Fruit fly (Drosophila melanogaster) whole organism: Measurements from ENCODE around the gene eIF4E7.

Experiments
- CG8478 ChIP-seq: fragments of >200 bp; optimal IDR thresholded peaks from 2 replicates; lab custom pipeline; 2018; ENCODE audit warnings: inconsistent platforms
- Dll ChIP-seq: fragments of >200 bp; optimal IDR thresholded peaks from 2 replicates; lab custom pipeline; 2017
- EcR ChIP-seq, 2 experiments: fragments of >200 bp; optimal IDR thresholded peaks; 2 replicates each; lab custom pipeline; 2017; ENCODE audit warnings: missing biosample characterization in 2 of 2, missing genetic modification characterization in 2 of 2, missing genetic modification reagents in 2 of 2
- pan ChIP-seq: fragments of >200 bp; optimal IDR thresholded peaks from 2 replicates; lab custom pipeline; 2017
- psq ChIP-seq: fragments of >200 bp; optimal IDR thresholded peaks from 2 replicates; lab custom pipeline; 2017
- usp ChIP-seq: fragments of >200 bp; optimal IDR thresholded peaks from 2 replicates; lab custom pipeline; 2017; ENCODE audit warnings: missing biosample characterization, missing genetic modification characterization, mixed read lengths

eIF4E7 gene

DNA sequence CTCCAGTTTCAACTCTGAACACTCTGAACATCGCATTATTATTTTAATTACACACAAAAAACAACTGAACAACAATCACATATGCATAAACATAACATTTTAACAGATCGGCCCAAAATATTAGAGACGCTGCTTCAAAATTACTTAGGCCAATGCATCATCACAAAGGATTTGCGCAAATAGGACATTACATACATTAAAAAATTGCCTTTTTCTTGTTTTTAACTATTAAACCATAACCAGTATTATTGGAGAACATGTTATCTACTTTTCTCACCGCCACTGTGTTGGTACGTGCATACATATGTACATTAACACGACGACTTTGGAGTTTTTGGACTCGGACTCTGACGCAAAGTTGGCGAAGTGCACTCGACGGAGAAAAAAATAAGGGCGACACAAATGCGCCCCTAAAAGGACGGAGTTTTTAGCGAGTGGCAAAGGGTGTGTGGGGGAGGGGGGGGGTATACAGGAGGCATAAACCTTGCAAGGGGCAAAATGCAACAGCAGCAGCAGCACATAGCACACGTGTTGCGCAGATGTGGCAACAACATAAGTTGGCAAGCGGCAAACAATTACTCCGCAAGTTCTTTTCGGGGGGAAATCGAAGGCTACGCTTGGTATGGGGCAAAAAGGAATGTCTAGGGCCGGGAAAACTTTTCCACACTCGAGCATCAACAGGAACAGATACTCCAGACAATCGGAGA, 32.5 kb downstream of the eIF4E7 start:
- no peak for TF ChIP-seq usp (GFP tag; lab: Kevin White, UChicago)
- no peak for TF ChIP-seq CG8478 (lab: Kevin White, UChicago)

DNA sequence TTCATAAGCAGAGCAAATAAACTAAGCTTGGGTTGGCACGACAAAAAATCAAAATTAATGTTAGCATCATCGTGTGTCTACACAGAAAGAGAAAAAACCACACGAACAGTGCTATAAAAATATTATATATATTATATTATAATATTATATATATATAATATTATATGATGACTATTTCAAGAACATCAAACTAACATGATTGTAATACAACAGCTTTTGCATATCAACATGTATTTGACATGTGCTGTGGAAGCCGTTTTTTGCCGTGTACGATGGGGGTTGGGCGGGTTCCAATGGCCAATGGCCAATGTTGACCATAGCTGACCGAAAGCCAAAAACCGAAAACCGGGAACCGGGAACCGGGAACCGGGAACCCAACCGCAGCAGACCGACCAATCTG, 38.8 kb downstream of the eIF4E7 start:
- TF ChIP-seq psq (no peak), pan (no peak), EcR (GFP tag; optimal IDR thresholded peaks at IDR 0.05; lab: Kevin White, UChicago) (no peak), usp (GFP tag; lab: Kevin White, UChicago) (no peak), CG8478 (lab: Kevin White, UChicago) (no peak), Dll (lab: Kevin White, UChicago) (no peak)

DNA sequence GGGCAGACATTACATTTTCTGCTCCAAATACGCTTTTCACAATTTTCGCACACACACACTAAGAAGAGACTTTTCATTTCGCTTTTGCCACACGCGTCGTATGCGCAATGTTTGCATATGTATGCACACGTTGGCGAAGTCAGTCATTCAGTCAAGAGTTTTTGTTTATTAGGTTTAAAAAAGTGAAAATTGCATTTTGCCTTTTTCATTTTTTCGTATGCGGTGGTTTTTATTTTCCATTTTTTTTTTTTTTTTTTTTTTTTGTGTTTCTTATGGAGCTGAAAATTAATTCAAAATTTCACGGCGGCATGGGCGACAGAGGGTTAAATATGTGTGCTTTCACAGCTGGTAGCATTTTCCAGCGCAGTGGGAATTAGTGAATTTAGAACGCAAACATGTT, 41.3 kb downstream of the eIF4E7 start:
- TF ChIP-seq Dll (lab: Kevin White, UChicago): no peak
- TF ChIP-seq EcR (GFP tag; optimal IDR thresholded peaks at IDR 0.05; lab: Kevin White, UChicago): no peak
- no peak for TF ChIP-seq CG8478 (lab: Kevin White, UChicago)
- TF ChIP-seq pan: no peak
- no peak for TF ChIP-seq psq
- TF ChIP-seq usp (GFP tag; lab: Kevin White, UChicago): no peak

DNA sequence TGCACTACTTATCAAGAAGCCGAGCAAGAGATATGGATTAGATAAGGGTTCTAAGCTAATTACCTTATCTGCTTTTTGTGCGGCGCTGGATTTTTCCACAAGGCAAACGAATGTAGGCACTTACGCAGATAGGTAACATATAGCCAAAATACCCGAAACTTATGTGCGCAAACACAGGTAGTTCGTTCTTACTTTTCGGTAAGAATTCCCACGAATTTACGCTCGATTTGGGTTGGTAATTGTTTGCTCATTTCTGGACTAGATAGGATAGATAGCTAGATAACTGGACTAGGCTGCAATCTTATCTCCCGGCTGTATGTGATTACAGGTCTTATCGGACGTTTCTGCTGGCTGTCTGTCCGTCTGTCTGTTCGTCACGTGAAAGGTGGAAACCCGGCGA, 41.8 kb downstream of the eIF4E7 start:
- TF ChIP-seq Dll (lab: Kevin White, UChicago) (no peak), CG8478 (lab: Kevin White, UChicago) (no peak), pan (no peak), EcR (GFP tag; optimal IDR thresholded peaks at IDR 0.05; lab: Kevin White, UChicago) (no peak), usp (GFP tag; lab: Kevin White, UChicago) (no peak), psq (no peak)

DNA sequence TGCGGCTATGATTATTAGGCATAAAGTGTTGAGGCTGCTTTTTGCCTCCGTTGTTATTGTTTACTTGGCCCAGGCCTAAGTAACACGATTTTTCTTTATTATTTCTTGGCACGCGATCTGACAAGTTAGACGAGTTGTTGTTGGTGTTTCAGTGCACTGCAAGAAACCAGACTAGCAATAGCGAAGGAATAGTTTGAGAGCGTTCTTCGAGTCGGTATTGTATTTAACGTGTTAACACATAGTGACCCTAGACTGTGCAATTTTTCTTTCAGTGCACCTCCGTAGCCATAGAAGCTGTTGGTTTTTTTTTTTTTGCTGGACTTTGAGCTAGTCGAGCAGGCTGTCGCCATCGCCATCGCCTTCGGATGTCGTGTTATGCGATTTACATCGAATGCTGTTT, 43.0 kb downstream of the eIF4E7 start:
- no peak for TF ChIP-seq CG8478 (lab: Kevin White, UChicago)
- TF ChIP-seq pan: no peak
- no peak for TF ChIP-seq usp (GFP tag; lab: Kevin White, UChicago)
- TF ChIP-seq psq: no peak
- TF ChIP-seq Dll (lab: Kevin White, UChicago): no peak
- TF ChIP-seq EcR (GFP tag; optimal IDR thresholded peaks at IDR 0.05; lab: Kevin White, UChicago): no peak

DNA sequence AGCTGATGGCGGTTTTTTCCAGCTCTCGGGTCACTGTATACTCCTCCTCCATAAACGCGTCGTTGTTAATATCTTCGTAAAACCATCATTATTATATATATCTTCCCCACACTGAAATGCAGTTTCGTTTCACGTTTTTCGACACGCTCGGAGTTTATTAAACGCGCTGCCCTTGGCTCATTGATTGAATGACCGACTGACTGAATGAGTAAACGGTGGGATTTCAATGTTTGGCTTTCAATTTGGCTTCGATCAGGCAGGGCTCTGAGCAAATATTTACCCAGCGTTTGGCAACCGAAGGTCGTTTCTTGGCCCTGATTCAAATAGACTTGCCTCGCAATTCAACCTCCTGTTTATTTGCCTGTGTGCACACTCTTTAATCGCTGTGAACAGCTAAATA, 52.0 kb downstream of the eIF4E7 start:
- TF ChIP-seq Dll (lab: Kevin White, UChicago) (no peak), EcR (GFP tag; optimal IDR thresholded peaks at IDR 0.05; lab: Kevin White, UChicago) (no peak), usp (GFP tag; lab: Kevin White, UChicago) (no peak), psq (no peak), CG8478 (lab: Kevin White, UChicago) (no peak), pan (no peak)

DNA sequence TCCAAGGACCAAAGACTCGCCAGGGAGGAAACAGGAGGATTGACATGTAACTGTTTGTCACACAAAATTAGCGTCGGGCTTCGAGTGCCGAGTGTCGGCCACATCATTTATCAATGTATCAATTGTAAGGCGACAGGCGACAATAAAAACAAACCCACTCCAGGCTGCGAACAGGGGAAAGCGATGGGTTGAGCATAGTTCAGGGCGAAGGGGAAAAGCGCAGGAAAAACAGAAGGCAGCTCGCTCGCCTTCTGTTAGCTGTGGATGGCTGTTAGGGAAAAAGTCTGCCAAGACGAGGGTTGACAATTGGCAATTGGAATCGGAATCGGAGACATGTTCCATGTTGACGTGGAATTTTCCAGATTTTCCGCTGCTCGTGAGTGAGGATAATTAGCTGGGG, 52.9 kb downstream of the eIF4E7 start:
- TF ChIP-seq Dll (lab: Kevin White, UChicago) (no peak), EcR (GFP tag; optimal IDR thresholded peaks at IDR 0.05; lab: Kevin White, UChicago) (no peak), usp (GFP tag; lab: Kevin White, UChicago) (no peak)
